Worm (Caenorhabditis elegans): ENCODE measurements around the gene B0546.3.

DNA sequence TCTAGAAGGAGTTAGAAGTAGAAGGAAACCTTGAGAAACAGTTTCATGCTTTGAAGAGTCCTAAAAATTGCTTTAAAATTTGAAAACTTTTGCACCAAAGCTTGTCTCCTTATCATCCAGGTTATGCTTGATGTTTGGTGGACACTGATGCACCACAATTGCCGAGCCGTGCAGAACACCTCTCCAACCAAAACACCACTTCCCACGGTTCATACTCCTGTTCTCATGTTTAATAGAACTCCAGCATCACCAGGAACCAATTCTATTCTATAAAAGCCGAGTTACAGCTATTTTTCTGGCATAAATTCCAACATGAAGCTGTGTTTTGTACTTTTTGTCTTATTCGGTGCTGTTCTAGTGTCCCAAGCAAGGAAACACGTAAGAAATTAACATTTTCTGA, 41.5 kb downstream of the B0546.3 start, which contains the start of gene F42A6.2:
- no peak for TF ChIP-seq elt-3 (tag; optimal IDR thresholded peaks at IDR 0.05)
- TF ChIP-seq lin-13 (tag; optimal IDR thresholded peaks at IDR 0.05) = no peak
- TF ChIP-seq ceh-39 (tag; optimal IDR thresholded peaks at IDR 0.05) = no peak
- no peak for TF ChIP-seq snpc-4 (tag; optimal IDR thresholded peaks at IDR 0.05)
- no peak for TF ChIP-seq lsy-2 (tag; optimal IDR thresholded peaks at IDR 0.05)
- TF ChIP-seq mls-2 (tag; optimal IDR thresholded peaks at IDR 0.05) = no peak
- TF ChIP-seq elt-1 (tag; optimal IDR thresholded peaks at IDR 0.05; ENCODE audit: borderline replicate concordance, insufficient read depth) = no peak
- no peak for TF ChIP-seq cnd-1 (tag; optimal IDR thresholded peaks at IDR 0.05)
